Worm (Caenorhabditis elegans): ENCODE data around the gene F56A11.5.

- no peak for TF ChIP-seq nhr-11 (tag; optimal IDR thresholded peaks at IDR 0.05)
- TF ChIP-seq mab-5 (tag; optimal IDR thresholded peaks at IDR 0.05), result no peak
- no peak for TF ChIP-seq nhr-10 (tag; optimal IDR thresholded peaks at IDR 0.05)
- no peak for TF ChIP-seq lin-39 (tag; optimal IDR thresholded peaks at IDR 0.05)
- no peak for TF ChIP-seq zag-1 (tag; optimal IDR thresholded peaks at IDR 0.05)
- TF ChIP-seq unc-62 (GFP tag; optimal IDR thresholded peaks at IDR 0.05), result no peak
- TF ChIP-seq R02D3.7 (tag; optimal IDR thresholded peaks at IDR 0.05), result no peak
- no peak for TF ChIP-seq mdl-1 (tag; optimal IDR thresholded peaks at IDR 0.05)
- TF ChIP-seq ceh-82 (tag; optimal IDR thresholded peaks at IDR 0.05), result no peak
- TF ChIP-seq ZK546.5 (tag; optimal IDR thresholded peaks at IDR 0.05), result no peak
- no peak for TF ChIP-seq lsy-2 (tag; optimal IDR thresholded peaks at IDR 0.05)
These were observed 49.1 kb upstream of the F56A11.5 start for ce11 chrIV:619766-620165.

All from whole organism, L2 larva.